Worm (Caenorhabditis elegans) whole organism, L1 larva: ENCODE data around the gene D2023.3.

ENCODE experiments used
- F16B12.6 ChIP-seq: fragments of 150-350 bp; optimal IDR thresholded peaks from 2 replicates; lab custom pipeline; 2014; ENCODE audit warnings: missing biosample characterization, missing genetic modification characterization
- Y116A8C.19 ChIP-seq: sonication (generic microtip); optimal IDR thresholded peaks from 2 replicates; lab custom pipeline; 2016; ENCODE audit warnings: missing compliant biosample characterization, missing genetic modification characterization, borderline replicate concordance
- aha-1 ChIP-seq: fragments of 150-350 bp; optimal IDR thresholded peaks from 2 replicates; lab custom pipeline; 2014; ENCODE audit warnings: missing biosample characterization, missing genetic modification characterization
- alr-1 ChIP-seq: fragments of 200-800 bp; sonication (Bioruptor generic); optimal IDR thresholded peaks from 2 replicates; lab custom pipeline; 2018; ENCODE audit warnings: borderline replicate concordance, mild to moderate bottlenecking, missing genetic modification characterization, missing compliant biosample characterization
- aly-2 ChIP-seq: fragments of 150-350 bp; optimal IDR thresholded peaks from 2 replicates; lab custom pipeline; 2014; ENCODE audit warnings: missing biosample characterization, missing genetic modification characterization
- ama-1 ChIP-seq: fragments of 150-350 bp; optimal IDR thresholded peaks from 2 replicates; lab custom pipeline; 2014
- blmp-1 ChIP-seq: fragments of 150-350 bp; optimal IDR thresholded peaks from 2 replicates; lab custom pipeline; 2014; ENCODE audit warnings: missing biosample characterization, missing genetic modification characterization
- ceh-8 ChIP-seq: fragments of 200-800 bp; sonication (Bioruptor generic); optimal IDR thresholded peaks from 2 replicates; lab custom pipeline; 2018; ENCODE audit warnings: mild to moderate bottlenecking, missing genetic modification characterization, moderate library complexity, missing compliant biosample characterization
- ceh-90 ChIP-seq: sonication (generic microtip); optimal IDR thresholded peaks from 2 replicates; lab custom pipeline; 2016; ENCODE audit warnings: missing genetic modification characterization, missing compliant biosample characterization
- ces-1 ChIP-seq: fragments of 150-350 bp; optimal IDR thresholded peaks from 2 replicates; lab custom pipeline; 2014; ENCODE audit warnings: missing biosample characterization, missing genetic modification reagents, missing genetic modification characterization
- efl-3 ChIP-seq: fragments of 200-800 bp; sonication (Bioruptor generic); optimal IDR thresholded peaks from 2 replicates; lab custom pipeline; 2018; ENCODE audit warnings: mild to moderate bottlenecking, missing genetic modification characterization, missing compliant biosample characterization
- egl-27 ChIP-seq, 2 experiments: fragments of 150-350 bp in 1 of 2; sonication (generic microtip); optimal IDR thresholded peaks; 3 replicates each; lab custom pipeline; 2017 to 2018; ENCODE audit warnings: missing biosample characterization in 2 of 2, missing genetic modification characterization in 2 of 2, missing genetic modification reagents in 2 of 2
- elt-2 ChIP-seq: sonication (generic microtip); optimal IDR thresholded peaks from 2 replicates; lab custom pipeline; 2016; ENCODE audit warnings: missing genetic modification characterization, mild to moderate bottlenecking, inconsistent platforms, missing compliant biosample characterization, missing genetic modification reagents
- elt-3 ChIP-seq, 6 experiments: fragments of 150-350 bp in 1 of 6; sonication (generic microtip); optimal IDR thresholded peaks; 2 replicates each; lab custom pipeline; 2017 to 2018; ENCODE audit warnings: missing biosample characterization in 6 of 6, missing genetic modification characterization in 6 of 6, inconsistent platforms in 1 of 6
- ets-5 ChIP-seq: fragments of 200-800 bp; sonication (Bioruptor generic); IDR thresholded peaks from 2 replicates; pipeline ENCODE4 v1.3.6; 2022; ENCODE audit warnings: missing genetic modification characterization, missing compliant biosample characterization
- fkh-8 ChIP-seq: sonication (generic microtip); optimal IDR thresholded peaks from 2 replicates; lab custom pipeline; 2016; ENCODE audit warnings: mild to moderate bottlenecking, missing genetic modification characterization, missing compliant biosample characterization
- grh-1 ChIP-seq: fragments of 200-800 bp; sonication (Bioruptor generic); IDR thresholded peaks from 2 replicates; pipeline ENCODE4 v1.3.6; 2022; ENCODE audit warnings: missing genetic modification reagents, missing genetic modification characterization, missing compliant biosample characterization
- hlh-17 ChIP-seq: fragments of 200-800 bp; sonication (Bioruptor generic); optimal IDR thresholded peaks from 2 replicates; lab custom pipeline; 2018; ENCODE audit warnings: missing genetic modification characterization, mild to moderate bottlenecking, missing compliant biosample characterization, moderate library complexity, borderline replicate concordance
- hpl-2 ChIP-seq: fragments of 150-350 bp; optimal IDR thresholded peaks from 2 replicates; lab custom pipeline; 2014; ENCODE audit warnings: missing biosample characterization, missing genetic modification reagents, missing genetic modification characterization
- irx-1 ChIP-seq: sonication (generic microtip); optimal IDR thresholded peaks from 2 replicates; lab custom pipeline; 2016; ENCODE audit warnings: missing genetic modification characterization, missing compliant biosample characterization
- isw-1 ChIP-seq: fragments of 200-800 bp; sonication (Bioruptor generic); IDR thresholded peaks from 2 replicates; pipeline ENCODE4 v1.3.6; 2022; ENCODE audit warnings: missing genetic modification characterization, missing compliant biosample characterization
- jun-1 ChIP-seq: fragments of 150-350 bp; optimal IDR thresholded peaks from 2 replicates; lab custom pipeline; 2014; ENCODE audit warnings: missing biosample characterization, missing genetic modification reagents, missing genetic modification characterization
- lin-13 ChIP-seq: fragments of 150-350 bp; optimal IDR thresholded peaks from 2 replicates; lab custom pipeline; 2014; ENCODE audit warnings: missing biosample characterization, missing genetic modification reagents, missing genetic modification characterization
- lin-14 ChIP-seq: fragments of 200-800 bp; sonication (Bioruptor generic); optimal IDR thresholded peaks from 2 replicates; lab custom pipeline; 2018; ENCODE audit warnings: mild to moderate bottlenecking, missing genetic modification characterization, moderate library complexity, missing compliant biosample characterization
- lin-15B ChIP-seq: fragments of 150-350 bp; sonication (generic microtip); optimal IDR thresholded peaks from 3 replicates; lab custom pipeline; 2014; ENCODE audit warnings: missing biosample characterization, missing genetic modification characterization
- lin-35 ChIP-seq, 2 experiments: fragments of 150-350 bp; optimal IDR thresholded peaks; 2 replicates each; lab custom pipeline; 2014; ENCODE audit warnings: missing biosample characterization in 2 of 2, missing genetic modification characterization in 2 of 2, missing genetic modification reagents in 2 of 2
- lin-39 ChIP-seq: fragments of 150-350 bp; optimal IDR thresholded peaks from 2 replicates; lab custom pipeline; 2014; ENCODE audit warnings: missing biosample characterization, missing genetic modification reagents, missing genetic modification characterization
- lir-3 ChIP-seq: sonication (generic microtip); optimal IDR thresholded peaks from 2 replicates; lab custom pipeline; 2016; ENCODE audit warnings: mild to moderate bottlenecking, missing genetic modification characterization, moderate library complexity, missing compliant biosample characterization; ENCODE audit not compliant: poor library complexity
- nhr-11 ChIP-seq: fragments of 150-350 bp; optimal IDR thresholded peaks from 2 replicates; lab custom pipeline; 2014; ENCODE audit warnings: missing biosample characterization, missing genetic modification characterization
- nhr-19 ChIP-seq: fragments of 200-800 bp; sonication (Bioruptor generic); conservative IDR thresholded peaks from 2 replicates; pipeline ENCODE4 v1.3.6; 2022; ENCODE audit warnings: missing genetic modification characterization, missing compliant biosample characterization
- nhr-237 ChIP-seq: fragments of 150-350 bp; optimal IDR thresholded peaks from 2 replicates; lab custom pipeline; 2014; ENCODE audit warnings: missing biosample characterization, missing genetic modification characterization
- nhr-71 ChIP-seq: sonication (generic microtip); optimal IDR thresholded peaks from 2 replicates; lab custom pipeline; 2016; ENCODE audit warnings: mild to moderate bottlenecking, missing genetic modification characterization, moderate library complexity, missing compliant biosample characterization
- nhr-76 ChIP-seq: sonication (generic microtip); optimal IDR thresholded peaks from 2 replicates; lab custom pipeline; 2017; ENCODE audit warnings: missing biosample characterization, missing genetic modification characterization
- nhr-77 ChIP-seq: fragments of 150-350 bp; optimal IDR thresholded peaks from 2 replicates; lab custom pipeline; 2014; ENCODE audit warnings: missing biosample characterization, missing genetic modification characterization
- nhr-85 ChIP-seq: sonication (generic microtip); peaks from one replicate; lab custom pipeline; 2016; ENCODE audit warnings: missing genetic modification characterization, inconsistent platforms, missing compliant biosample characterization
- nhr-90 ChIP-seq: sonication (generic microtip); optimal IDR thresholded peaks from 2 replicates; lab custom pipeline; 2016; ENCODE audit warnings: mild to moderate bottlenecking, missing genetic modification characterization, missing compliant biosample characterization; ENCODE audit not compliant: poor library complexity
- pag-3 ChIP-seq: sonication (generic microtip); optimal IDR thresholded peaks from 2 replicates; lab custom pipeline; 2017; ENCODE audit warnings: missing genetic modification characterization, mild to moderate bottlenecking, missing compliant biosample characterization, antibody characterized with exemption, borderline replicate concordance; ENCODE audit not compliant: insufficient read depth
- pqm-1 ChIP-seq: sonication (generic microtip); optimal IDR thresholded peaks from 3 replicates; lab custom pipeline; 2017; ENCODE audit warnings: missing biosample characterization, missing genetic modification characterization
- snu-23 ChIP-seq: sonication (generic microtip); optimal IDR thresholded peaks from 2 replicates; lab custom pipeline; 2016; ENCODE audit warnings: missing genetic modification characterization, missing compliant biosample characterization
- sox-4 ChIP-seq: sonication (generic microtip); optimal IDR thresholded peaks from 2 replicates; lab custom pipeline; 2016; ENCODE audit warnings: missing genetic modification characterization, missing compliant biosample characterization
- tbx-2 ChIP-seq: sonication (generic microtip); optimal IDR thresholded peaks from 2 replicates; lab custom pipeline; 2016; ENCODE audit warnings: missing genetic modification characterization, missing compliant biosample characterization
- unc-130 ChIP-seq: fragments of 150-350 bp; optimal IDR thresholded peaks from 2 replicates; lab custom pipeline; 2017; ENCODE audit warnings: missing biosample characterization, missing genetic modification characterization, inconsistent platforms
- unc-30 ChIP-seq: sonication (generic microtip); optimal IDR thresholded peaks from 2 replicates; lab custom pipeline; 2017; ENCODE audit warnings: missing biosample characterization, missing genetic modification characterization
- unc-62 ChIP-seq: fragments of 150-350 bp; optimal IDR thresholded peaks from 2 replicates; lab custom pipeline; 2014; ENCODE audit warnings: missing biosample characterization, missing genetic modification reagents, missing genetic modification characterization
- unc-86 ChIP-seq: sonication (generic microtip); optimal IDR thresholded peaks from 2 replicates; lab custom pipeline; 2016; ENCODE audit warnings: missing genetic modification characterization, missing compliant biosample characterization
- xbp-1 ChIP-seq: sonication (generic microtip); optimal IDR thresholded peaks from 2 replicates; lab custom pipeline; 2016; ENCODE audit warnings: missing genetic modification characterization, missing compliant biosample characterization
- zag-1 ChIP-seq: fragments of 150-350 bp; optimal IDR thresholded peaks from 2 replicates; lab custom pipeline; 2014; ENCODE audit warnings: missing biosample characterization, missing genetic modification characterization
- zip-4 ChIP-seq: fragments of 200-800 bp; sonication (Bioruptor generic); optimal IDR thresholded peaks from 2 replicates; lab custom pipeline; 2018; ENCODE audit warnings: mild to moderate bottlenecking, missing genetic modification characterization, moderate library complexity, missing compliant biosample characterization
- ztf-11 ChIP-seq, 2 experiments: sonication (generic microtip); optimal IDR thresholded peaks; 2 replicates each; lab custom pipeline; 2016 to 2017; ENCODE audit warnings: missing genetic modification characterization in 2 of 2, missing biosample characterization in 1 of 2, missing compliant biosample characterization in 1 of 2
- ztf-4 ChIP-seq: fragments of 150-350 bp; optimal IDR thresholded peaks from 2 replicates; lab custom pipeline; 2014; ENCODE audit warnings: missing biosample characterization, missing genetic modification characterization

Gene D2023.3

ce11 chrV:11796343-11796742 is 15.5 kb downstream of the D2023.3 start (continued):
- TF ChIP-seq lir-3 (tag; lab: Kevin White, UChicago): peak; percentile 1
- TF ChIP-seq lin-14 (GFP tag; lab: Kevin White, UChicago): peak; percentile 34
- no peak for TF ChIP-seq efl-3 (GFP tag; lab: Kevin White, UChicago)
- no peak for TF ChIP-seq nhr-77 (tag; lab: Kevin White, UChicago)
- TF ChIP-seq Y116A8C.19 (tag; lab: Kevin White, UChicago): no peak
- TF ChIP-seq pag-3: no peak
- no peak for TF ChIP-seq ceh-90 (tag; lab: Kevin White, UChicago)
- TF ChIP-seq ets-5 (GFP tag; lab: Robert Waterston, UW): no peak
- peak in 5 of 6 experiments; percentile 30 to 90 (median 51) for TF ChIP-seq elt-3 (tag; optimal IDR thresholded peaks at IDR 0.05; lab: Kevin White, UChicago)
- no peak for TF ChIP-seq ztf-4 (tag; lab: Kevin White, UChicago)
- no peak for TF ChIP-seq ztf-11 (tag; optimal IDR thresholded peaks at IDR 0.05; lab: Kevin White, UChicago)
- no peak for TF ChIP-seq pqm-1 (tag; lab: Kevin White, UChicago)
- TF ChIP-seq xbp-1: no peak
- no peak for TF ChIP-seq unc-30 (tag; lab: Kevin White, UChicago)
- no peak for TF ChIP-seq lin-13 (GFP tag; lab: Kevin White, UChicago)
- no peak for TF ChIP-seq ama-1 (lab: Kevin White, UChicago)
- no peak for TF ChIP-seq nhr-90 (tag; lab: Kevin White, UChicago)
- TF ChIP-seq nhr-85 (tag; lab: Kevin White, UChicago): peak; percentile 91
- no peak for TF ChIP-seq lin-39 (tag; lab: Kevin White, UChicago)
- 0 out of 2 replicates have a peak, but pooled peaks have one; percentile 18 for TF ChIP-seq grh-1 (GFP tag; lab: Robert Waterston, UW)
- TF ChIP-seq F16B12.6 (tag; lab: Kevin White, UChicago): no peak
- TF ChIP-seq nhr-237 (tag; lab: Kevin White, UChicago): no peak
- peak; percentile 28 for TF ChIP-seq blmp-1 (tag; lab: Kevin White, UChicago)
- TF ChIP-seq snu-23 (GFP tag; lab: Kevin White, UChicago): peak; percentile 30
- TF ChIP-seq unc-62 (GFP tag; lab: Kevin White, UChicago): no peak
- peak; percentile 39 for TF ChIP-seq unc-130
- peak in 1 of 2 experiments; percentile 31 for TF ChIP-seq lin-35 (GFP tag; optimal IDR thresholded peaks at IDR 0.05; lab: Kevin White, UChicago)
- TF ChIP-seq alr-1 (tag; lab: Kevin White, UChicago): no peak
- TF ChIP-seq unc-86 (tag; lab: Kevin White, UChicago): no peak

ce11 chrV:11795352-11795751 is 16.5 kb downstream of the D2023.3 start:
- peak; percentile 13 for TF ChIP-seq tbx-2 (tag; lab: Kevin White, UChicago)
- TF ChIP-seq ceh-8: no peak
- TF ChIP-seq nhr-76: no peak
- no peak for TF ChIP-seq egl-27 (tag; optimal IDR thresholded peaks at IDR 0.05; lab: Kevin White, UChicago)
- peak; percentile 38 for TF ChIP-seq nhr-19 (GFP tag; lab: Robert Waterston, UW)
- no peak for TF ChIP-seq jun-1 (tag; lab: Kevin White, UChicago)
- TF ChIP-seq nhr-71 (tag; lab: Kevin White, UChicago): peak; percentile 68
- no peak for TF ChIP-seq ces-1 (GFP tag; lab: Kevin White, UChicago)
- TF ChIP-seq ceh-90 (tag; lab: Kevin White, UChicago): no peak
- TF ChIP-seq lin-14 (GFP tag; lab: Kevin White, UChicago): peak; percentile 51
- no peak for TF ChIP-seq pqm-1 (tag; lab: Kevin White, UChicago)
- no peak for TF ChIP-seq hpl-2
- no peak for TF ChIP-seq aly-2 (tag; lab: Kevin White, UChicago)
- no peak for TF ChIP-seq unc-86 (tag; lab: Kevin White, UChicago)
- no peak for TF ChIP-seq nhr-11
- no peak for TF ChIP-seq lin-15B
- TF ChIP-seq irx-1 (tag; lab: Kevin White, UChicago): no peak
- no peak for TF ChIP-seq efl-3 (GFP tag; lab: Kevin White, UChicago)
- TF ChIP-seq hlh-17 (GFP tag; lab: Kevin White, UChicago): no peak
- TF ChIP-seq lin-13 (GFP tag; lab: Kevin White, UChicago): no peak
- no peak for TF ChIP-seq elt-2 (tag; lab: Kevin White, UChicago)
- no peak for TF ChIP-seq lir-3 (tag; lab: Kevin White, UChicago)
- no peak for TF ChIP-seq isw-1 (GFP tag; lab: Robert Waterston, UW)
- TF ChIP-seq zip-4 (GFP tag; lab: Kevin White, UChicago): no peak
- no peak for TF ChIP-seq unc-62 (GFP tag; lab: Kevin White, UChicago)
- no peak for TF ChIP-seq F16B12.6 (tag; lab: Kevin White, UChicago)
- peak; percentile 89 for TF ChIP-seq nhr-85 (tag; lab: Kevin White, UChicago)
- no peak for TF ChIP-seq aha-1 (tag; lab: Kevin White, UChicago)
- TF ChIP-seq xbp-1: no peak
- TF ChIP-seq sox-4 (tag; lab: Kevin White, UChicago): no peak
- TF ChIP-seq elt-3 (tag; optimal IDR thresholded peaks at IDR 0.05; lab: Kevin White, UChicago): peak in 2 of 6 experiments; percentile 75 to 87
- no peak for TF ChIP-seq zag-1 (tag; lab: Kevin White, UChicago)
- no peak for TF ChIP-seq fkh-8 (tag; lab: Kevin White, UChicago)
